Worm (Caenorhabditis elegans) whole organism, L2 larva: ENCODE results near the gene F23D12.1.

Experiments
- R02D3.7 ChIP-seq: fragments of 150-350 bp; optimal IDR thresholded peaks from 2 replicates; lab custom pipeline; 2014; ENCODE audit warnings: missing biosample characterization, missing genetic modification characterization
- aly-2 ChIP-seq: fragments of 150-350 bp; optimal IDR thresholded peaks from 2 replicates; lab custom pipeline; 2014; ENCODE audit warnings: missing biosample characterization, missing genetic modification characterization
- ceh-82 ChIP-seq: fragments of 150-350 bp; optimal IDR thresholded peaks from 2 replicates; lab custom pipeline; 2014; ENCODE audit warnings: missing biosample characterization, missing genetic modification characterization
- dmd-4 ChIP-seq: sonication (generic microtip); optimal IDR thresholded peaks from 2 replicates; lab custom pipeline; 2017; ENCODE audit warnings: missing biosample characterization, missing genetic modification characterization
- fos-1 ChIP-seq: fragments of 150-350 bp; optimal IDR thresholded peaks from 2 replicates; lab custom pipeline; 2014; ENCODE audit warnings: missing biosample characterization, missing genetic modification characterization
- lin-39 ChIP-seq: fragments of 150-350 bp; optimal IDR thresholded peaks from 2 replicates; lab custom pipeline; 2014; ENCODE audit warnings: missing biosample characterization, missing genetic modification reagents, missing genetic modification characterization
- nhr-12 ChIP-seq: fragments of 150-350 bp; optimal IDR thresholded peaks from 2 replicates; lab custom pipeline; 2014; ENCODE audit warnings: missing biosample characterization, missing genetic modification characterization
- nhr-77 ChIP-seq: fragments of 150-350 bp; optimal IDR thresholded peaks from 2 replicates; lab custom pipeline; 2014; ENCODE audit warnings: missing biosample characterization, missing genetic modification characterization
- snpc-4 ChIP-seq: fragments of 150-350 bp; optimal IDR thresholded peaks from 2 replicates; lab custom pipeline; 2014; ENCODE audit warnings: missing biosample characterization, missing genetic modification characterization
- unc-39 ChIP-seq: fragments of 150-350 bp; optimal IDR thresholded peaks from 2 replicates; lab custom pipeline; 2014; ENCODE audit warnings: missing biosample characterization, missing genetic modification characterization
- unc-62 ChIP-seq: fragments of 150-350 bp; optimal IDR thresholded peaks from 2 replicates; lab custom pipeline; 2014; ENCODE audit warnings: missing biosample characterization, missing genetic modification reagents, missing genetic modification characterization
- ztf-11 ChIP-seq: sonication (generic microtip); optimal IDR thresholded peaks from 2 replicates; lab custom pipeline; 2017; ENCODE audit warnings: missing biosample characterization, missing genetic modification characterization

DNA sequence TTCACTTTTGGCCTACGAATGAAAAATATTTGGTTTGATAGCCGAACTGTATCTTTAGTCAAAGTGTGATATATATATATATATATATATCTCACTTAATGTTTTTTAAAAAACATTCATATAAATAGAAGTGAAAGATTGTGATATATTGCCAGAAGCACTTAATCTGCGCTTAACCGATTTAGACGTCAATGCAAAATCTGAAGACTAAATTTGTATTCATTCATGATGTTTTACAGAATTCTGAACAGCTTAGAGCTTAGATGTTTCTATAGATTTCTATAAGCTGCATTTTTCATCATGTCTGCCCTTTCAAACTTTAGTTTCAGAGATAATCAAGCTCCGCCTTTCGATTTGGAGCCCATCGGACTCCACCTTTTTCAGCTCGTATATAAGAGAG lies 14.4 kb upstream of the F23D12.1 start, which contains the start of gene F23D12.3:
- TF ChIP-seq ztf-11 (tag; lab: Kevin White, UChicago) (no peak), unc-39 (tag; lab: Kevin White, UChicago) (no peak), nhr-77 (tag; lab: Kevin White, UChicago) (no peak), ceh-82 (tag; lab: Kevin White, UChicago) (no peak), fos-1 (tag; lab: Kevin White, UChicago) (no peak), unc-62 (GFP tag; lab: Kevin White, UChicago) (no peak), nhr-12 (tag; lab: Kevin White, UChicago) (no peak), aly-2 (no peak), dmd-4 (tag; lab: Kevin White, UChicago) (no peak), lin-39 (no peak), snpc-4 (tag; lab: Kevin White, UChicago) (no peak), R02D3.7 (tag; lab: Kevin White, UChicago) (no peak)
